Worm (Caenorhabditis elegans): ENCODE measurements around the gene H25K10.1.

The H25K10.1 gene

ce11 chrIV:16180898-16181482 is 21.2 kb upstream of the H25K10.1 start (continued):
- TF ChIP-seq hmg-20 (GFP tag; IDR thresholded peaks at IDR 0.05) (no peak), ztf-26 (tag; optimal IDR thresholded peaks at IDR 0.05) (peak; percentile 83), efl-1 (GFP tag; optimal IDR thresholded peaks at IDR 0.05) (no peak), hrde-1 (tag; optimal IDR thresholded peaks at IDR 0.05; ENCODE audit: borderline replicate concordance) (no peak), chd-7 (tag; optimal IDR thresholded peaks at IDR 0.05) (no peak), zim-3 (tag; optimal IDR thresholded peaks at IDR 0.05) (no peak), unc-62 (GFP tag; optimal IDR thresholded peaks at IDR 0.05) (no peak), K11D2.4 (GFP tag; IDR thresholded peaks at IDR 0.05) (no peak), ZK185.1 (tag; optimal IDR thresholded peaks at IDR 0.05; ENCODE audit: poor library complexity, severe bottlenecking) (peak; percentile 51), nhr-120 (GFP tag; IDR thresholded peaks at IDR 0.05) (no peak), tbp1 (GFP tag; optimal IDR thresholded peaks at IDR 0.05) (peak; percentile 41), nhr-90 (tag; optimal IDR thresholded peaks at IDR 0.05) (peak; percentile 55), lsy-27 (tag; optimal IDR thresholded peaks at IDR 0.05; ENCODE audit: borderline replicate concordance, insufficient read depth) (no peak), T26A5.8 (tag; optimal IDR thresholded peaks at IDR 0.05) (no peak), cebp-1 (GFP tag; IDR thresholded peaks at IDR 0.05) (no peak; the same call in 1 of the 2 replicates), cebp-1 (tag; optimal IDR thresholded peaks at IDR 0.05) (no peak), F39B2.1 (GFP tag; IDR thresholded peaks at IDR 0.05) (no peak), lsl-1 (GFP tag; optimal IDR thresholded peaks at IDR 0.05) (no peak), C06A6.2 (GFP tag; conservative IDR thresholded peaks at IDR 0.05) (0 out of 2 replicates have a peak, but pooled peaks have one; percentile 23), bed-2 (GFP tag; IDR thresholded peaks at IDR 0.05) (no peak), F57C9.4 (tag; optimal IDR thresholded peaks at IDR 0.05) (no peak), snpc-1.3 (tag; optimal IDR thresholded peaks at IDR 0.05; ENCODE audit: insufficient read depth) (no peak), ama-1 (optimal IDR thresholded peaks at IDR 0.05) (no peak), ama-1 (GFP tag; optimal IDR thresholded peaks at IDR 0.05) (no peak), dpff-1 (tag; optimal IDR thresholded peaks at IDR 0.05) (no peak), rec-8 (tag; optimal IDR thresholded peaks at IDR 0.05) (no peak), ztf-22 (GFP tag; optimal IDR thresholded peaks at IDR 0.05) (peak; percentile 95), pha-4 (tag; optimal IDR thresholded peaks at IDR 0.05) (no peak), lin-40 (tag; optimal IDR thresholded peaks at IDR 0.05) (peak; percentile 90), B0035.1 (tag; optimal IDR thresholded peaks at IDR 0.05) (no peak), repo-1 (tag; optimal IDR thresholded peaks at IDR 0.05) (no peak), madf-10 (tag; optimal IDR thresholded peaks at IDR 0.05) (peak; percentile 55), K12H6.12 (tag; optimal IDR thresholded peaks at IDR 0.05) (peak; percentile 16), ceh-79 (tag; optimal IDR thresholded peaks at IDR 0.05) (no peak), akir-1 (GFP tag; optimal IDR thresholded peaks at IDR 0.05) (no peak), ztf-28 (GFP tag; IDR thresholded peaks at IDR 0.05) (no peak), mes-4 (tag; optimal IDR thresholded peaks at IDR 0.05) (no peak), F22D6.2 (tag; optimal IDR thresholded peaks at IDR 0.05) (peak; percentile 75)

ce11 chrIV:16184521-16184920 is 17.7 kb upstream of the H25K10.1 start, which contains the start of gene Y105C5B.1413:
Y105C5B.1413 (minus strand) TSS chrIV:16184621.
- TF ChIP-seq lag-1 (GFP tag; IDR thresholded peaks at IDR 0.05) (no peak), bed-2 (GFP tag; IDR thresholded peaks at IDR 0.05) (no peak), Y79H2A.3 (GFP tag; conservative IDR thresholded peaks at IDR 0.05) (no peak), madf-6 (GFP tag; IDR thresholded peaks at IDR 0.05) (no peak), dpl-1 (GFP tag; optimal IDR thresholded peaks at IDR 0.05) (no peak), lin-54 (GFP tag; optimal IDR thresholded peaks at IDR 0.05) (no peak), xnd-1 (tag; optimal IDR thresholded peaks at IDR 0.05) (no peak), hrde-1 (tag; optimal IDR thresholded peaks at IDR 0.05; ENCODE audit: borderline replicate concordance) (no peak), ztf-28 (GFP tag; IDR thresholded peaks at IDR 0.05) (no peak), nhr-179 (tag; optimal IDR thresholded peaks at IDR 0.05) (no peak), let-607 (tag; optimal IDR thresholded peaks at IDR 0.05) (no peak), Y67H2A.10 (GFP tag; conservative IDR thresholded peaks at IDR 0.05) (no peak)

Data from whole organism, young adult.